Fruit fly (Drosophila melanogaster): ENCODE data around the gene Fum2.

Fum2 gene

dm6 chrX:6705059-6705802 is 23.7 kb downstream of the Fum2 start (continued):
- no peak for TF ChIP-seq nerfin-2 (GFP tag; IDR thresholded peaks at IDR 0.05; ENCODE audit: partially characterized antibody)
- no peak for TF ChIP-seq Aef1 (GFP tag; IDR thresholded peaks at IDR 0.05)
- no peak for TF ChIP-seq tgo (GFP tag; IDR thresholded peaks at IDR 0.05)
- no peak for TF ChIP-seq CTCF (GFP tag; optimal IDR thresholded peaks at IDR 0.05)
- TF ChIP-seq slbo (GFP tag; IDR thresholded peaks at IDR 0.05): peak; percentile 12; the same call in 1 of the 2 replicates
- no peak for TF ChIP-seq CG14050 (GFP tag; IDR thresholded peaks at IDR 0.05)
- no peak for TF ChIP-seq Hmr (GFP tag; optimal IDR thresholded peaks at IDR 0.05)
- no peak for TF ChIP-seq CG13775 (GFP tag; optimal IDR thresholded peaks at IDR 0.05)
- no peak for TF ChIP-seq CG6272 (GFP tag; IDR thresholded peaks at IDR 0.05)
- no peak for TF ChIP-seq danr (GFP tag; IDR thresholded peaks at IDR 0.05)
- no peak for TF ChIP-seq chn (GFP tag; optimal IDR thresholded peaks at IDR 0.05)
- TF ChIP-seq schlank (tag; optimal IDR thresholded peaks at IDR 0.05): no peak
- no peak for TF ChIP-seq CHES-1-like (GFP tag; optimal IDR thresholded peaks at IDR 0.05)
- TF ChIP-seq dmrt99B (tag; optimal IDR thresholded peaks at IDR 0.05): peak; percentile 10
- TF ChIP-seq CG6175 (GFP tag; IDR thresholded peaks at IDR 0.05): no peak
- no peak for TF ChIP-seq CG9817 (tag; optimal IDR thresholded peaks at IDR 0.05)
- TF ChIP-seq trh (GFP tag; optimal IDR thresholded peaks at IDR 0.05): no peak
- TF ChIP-seq pita (GFP tag; optimal IDR thresholded peaks at IDR 0.05): no peak
- no peak for TF ChIP-seq pros (GFP tag; optimal IDR thresholded peaks at IDR 0.05)
- TF ChIP-seq nmo (GFP tag; optimal IDR thresholded peaks at IDR 0.05): peak; percentile 5
- TF ChIP-seq Hr51 (GFP tag; optimal IDR thresholded peaks at IDR 0.05): peak in 1 of 2 experiments; percentile 23
- no peak for TF ChIP-seq CG10462 (GFP tag; optimal IDR thresholded peaks at IDR 0.05)
- TF ChIP-seq z (GFP tag; IDR thresholded peaks at IDR 0.05): no peak
- no peak for TF ChIP-seq br (optimal IDR thresholded peaks at IDR 0.05)
- no peak for TF ChIP-seq CG4328 (GFP tag; optimal IDR thresholded peaks at IDR 0.05)
- no peak for TF ChIP-seq CG11247 (GFP tag; IDR thresholded peaks at IDR 0.05)
- TF ChIP-seq odd (GFP tag; optimal IDR thresholded peaks at IDR 0.05): no peak
- peak; percentile 15 for TF ChIP-seq CG18619 (GFP tag; optimal IDR thresholded peaks at IDR 0.05)
- no peak for TF ChIP-seq tll (GFP tag; optimal IDR thresholded peaks at IDR 0.05)
- TF ChIP-seq Eip74EF (GFP tag; optimal IDR thresholded peaks at IDR 0.05): no peak
- no peak for TF ChIP-seq run (tag; optimal IDR thresholded peaks at IDR 0.05)
- no peak for TF ChIP-seq Elba2 (GFP tag; optimal IDR thresholded peaks at IDR 0.05)
- TF ChIP-seq dati (GFP tag; IDR thresholded peaks at IDR 0.05): no peak
- TF ChIP-seq CG17359 (tag; optimal IDR thresholded peaks at IDR 0.05): no peak
- no peak for TF ChIP-seq ase (GFP tag; IDR thresholded peaks at IDR 0.05)
- TF ChIP-seq Side (GFP tag; optimal IDR thresholded peaks at IDR 0.05): no peak
- no peak for TF ChIP-seq jing (GFP tag; optimal IDR thresholded peaks at IDR 0.05)
- TF ChIP-seq CG1792 (GFP tag; optimal IDR thresholded peaks at IDR 0.05): no peak
- TF ChIP-seq Drgx (GFP tag; IDR thresholded peaks at IDR 0.05): peak; percentile 32; the same call in 1 of the 2 replicates
- TF ChIP-seq CG17385 (GFP tag; optimal IDR thresholded peaks at IDR 0.05): no peak
- TF ChIP-seq zen (tag; optimal IDR thresholded peaks at IDR 0.05): no peak
- TF ChIP-seq Abd-B (GFP tag; optimal IDR thresholded peaks at IDR 0.05): no peak
- TF ChIP-seq CG11093 (GFP tag; IDR thresholded peaks at IDR 0.05): no peak
- peak in 1 of 2 experiments; percentile 46 for TF ChIP-seq Pdp1 (GFP tag; optimal IDR thresholded peaks at IDR 0.05)
- TF ChIP-seq CG4854 (GFP tag; optimal IDR thresholded peaks at IDR 0.05): no peak
- TF ChIP-seq E2f1 (GFP tag; IDR thresholded peaks at IDR 0.05): no peak
- TF ChIP-seq Bgb (GFP tag; IDR thresholded peaks at IDR 0.05; ENCODE audit: partially characterized antibody): no peak
- TF ChIP-seq jumu (GFP tag; optimal IDR thresholded peaks at IDR 0.05): no peak
- TF ChIP-seq PHDP (tag; optimal IDR thresholded peaks at IDR 0.05): no peak
- TF ChIP-seq CG6813 (GFP tag; optimal IDR thresholded peaks at IDR 0.05): peak; percentile 1
